Worm (Caenorhabditis elegans) whole organism, early embryonic: ENCODE measurements around the gene vab-9.

Experiments
- ama-1 ChIP-seq: fragments of 150-350 bp; optimal IDR thresholded peaks from 2 replicates; lab custom pipeline; 2014
- pes-1 ChIP-seq: fragments of 200-800 bp; sonication (Bioruptor generic); IDR thresholded peaks from 2 replicates; pipeline ENCODE4 v1.3.6; 2022; ENCODE audit warnings: missing genetic modification reagents, missing genetic modification characterization, missing compliant biosample characterization

ce11 chrII:8675369-8675768 lies 37.9 kb upstream of the vab-9 start:
- TF ChIP-seq ama-1 (lab: Kevin White, UChicago), result no peak
- TF ChIP-seq pes-1 (GFP tag; lab: Robert Waterston, UW), result no peak
